Fruit fly (Drosophila melanogaster) whole organism, prepupa: ENCODE data around the gene Cyp4d21.
A peak's percentile ranks its signal among the peaks of the same experiment; 100 is the strongest.

ENCODE experiments used
- Blimp-1 ChIP-seq: fragments of 200-800 bp; sonication (Bioruptor generic); optimal IDR thresholded peaks from 3 replicates; lab custom pipeline; 2017; ENCODE audit warnings: missing biosample characterization, missing genetic modification characterization, mild to moderate bottlenecking, moderate library complexity, missing genetic modification reagents
- CG10631 ChIP-seq: fragments of 200-800 bp; sonication (Bioruptor generic); optimal IDR thresholded peaks from 2 replicates; lab custom pipeline; 2016; ENCODE audit warnings: missing biosample characterization, missing genetic modification characterization
- CG15336 ChIP-seq: fragments of 200-800 bp; sonication (Bioruptor generic); IDR thresholded peaks from 2 replicates; pipeline ENCODE4 v1.3.6; 2022; ENCODE audit warnings: missing biosample characterization, missing genetic modification characterization
- CG16779 ChIP-seq: fragments of 200-800 bp; sonication (Bioruptor generic); optimal IDR thresholded peaks from 3 replicates; lab custom pipeline; 2017; ENCODE audit warnings: missing biosample characterization, mild to moderate bottlenecking, missing genetic modification characterization
- CG3032 ChIP-seq: fragments of 200-800 bp; optimal IDR thresholded peaks from 2 replicates; lab custom pipeline; 2019; ENCODE audit warnings: missing biosample characterization, mild to moderate bottlenecking, missing genetic modification characterization, moderate library complexity
- CG32006 ChIP-seq: fragments of 200-800 bp; sonication (Bioruptor generic); optimal IDR thresholded peaks from 3 replicates; lab custom pipeline; 2017; ENCODE audit warnings: missing biosample characterization, mild to moderate bottlenecking, missing genetic modification characterization
- CG34406 ChIP-seq: fragments of 200-800 bp; sonication (Bioruptor generic); optimal IDR thresholded peaks from 3 replicates; lab custom pipeline; 2016; ENCODE audit warnings: missing biosample characterization, missing genetic modification characterization
- CG3919 ChIP-seq: fragments of 200-800 bp; sonication (Bioruptor generic); optimal IDR thresholded peaks from 3 replicates; lab custom pipeline; 2016; ENCODE audit warnings: missing biosample characterization, missing genetic modification characterization
- CG4318 ChIP-seq: fragments of 200-800 bp; sonication (Bioruptor generic); optimal IDR thresholded peaks from 3 replicates; lab custom pipeline; 2017; ENCODE audit warnings: missing biosample characterization, mild to moderate bottlenecking, missing genetic modification characterization
- CG6163 ChIP-seq: fragments of 200-800 bp; sonication (Bioruptor generic); IDR thresholded peaks from 3 replicates; pipeline ENCODE4 v1.3.6; 2022; ENCODE audit warnings: missing biosample characterization, missing genetic modification characterization
- CG6276 ChIP-seq: fragments of 200-800 bp; sonication (Bioruptor generic); optimal IDR thresholded peaks from 2 replicates; lab custom pipeline; 2017; ENCODE audit warnings: missing biosample characterization, mild to moderate bottlenecking, missing genetic modification characterization
- CG6792 ChIP-seq: fragments of 200-800 bp; sonication (Bioruptor generic); optimal IDR thresholded peaks from 3 replicates; lab custom pipeline; 2016; ENCODE audit warnings: missing biosample characterization, missing genetic modification characterization
- CG6854 ChIP-seq: fragments of 200-800 bp; sonication (Bioruptor generic); optimal IDR thresholded peaks from 2 replicates; lab custom pipeline; 2017; ENCODE audit warnings: missing biosample characterization, mild to moderate bottlenecking, missing genetic modification characterization
- CG8119 ChIP-seq: fragments of 200-800 bp; sonication (Bioruptor generic); IDR thresholded peaks from 3 replicates; pipeline ENCODE4 v1.3.6; 2022; ENCODE audit warnings: missing biosample characterization, missing genetic modification characterization
- CG8319 ChIP-seq: fragments of 200-800 bp; sonication (Bioruptor generic); optimal IDR thresholded peaks from 3 replicates; lab custom pipeline; 2016; ENCODE audit warnings: missing biosample characterization, missing genetic modification characterization
- CG8632 ChIP-seq: fragments of 200-800 bp; sonication (Bioruptor generic); optimal IDR thresholded peaks from 3 replicates; lab custom pipeline; 2016; ENCODE audit warnings: missing biosample characterization, missing genetic modification characterization
- CG9139 ChIP-seq: fragments of 200-800 bp; sonication (Bioruptor generic); optimal IDR thresholded peaks from 3 replicates; lab custom pipeline; 2017; ENCODE audit warnings: missing biosample characterization, mild to moderate bottlenecking, missing genetic modification characterization
- Eip75B ChIP-seq: fragments of 200-800 bp; sonication (Bioruptor generic); optimal IDR thresholded peaks from 3 replicates; lab custom pipeline; 2016; ENCODE audit warnings: missing biosample characterization, missing genetic modification characterization
- Eip78C ChIP-seq: fragments of 200-800 bp; sonication (Bioruptor generic); peaks from one replicate; lab custom pipeline; 2016; ENCODE audit warnings: missing biosample characterization, missing genetic modification characterization
- Eip93F ChIP-seq: fragments of 200-800 bp; sonication (Bioruptor generic); optimal IDR thresholded peaks from 2 replicates; lab custom pipeline; 2016; ENCODE audit warnings: missing biosample characterization, mild to moderate bottlenecking, missing genetic modification characterization
- Ets21C ChIP-seq: fragments of 200-800 bp; sonication (Bioruptor generic); optimal IDR thresholded peaks from 3 replicates; lab custom pipeline; 2016; ENCODE audit warnings: missing biosample characterization, missing genetic modification characterization
- Ets96B ChIP-seq: fragments of 200-800 bp; optimal IDR thresholded peaks from 2 replicates; lab custom pipeline; 2019; ENCODE audit warnings: missing biosample characterization, mild to moderate bottlenecking, missing genetic modification characterization, moderate library complexity
- Gug ChIP-seq: fragments of 200-800 bp; sonication (Bioruptor generic); IDR thresholded peaks from 2 replicates; pipeline ENCODE4 v1.3.6; 2022; ENCODE audit warnings: missing biosample characterization, missing genetic modification characterization
- Hr39 ChIP-seq: fragments of 200-800 bp; sonication (Bioruptor generic); optimal IDR thresholded peaks from 2 replicates; lab custom pipeline; 2016; ENCODE audit warnings: missing biosample characterization, missing genetic modification characterization
- Hr4 ChIP-seq: fragments of 200-800 bp; sonication (Bioruptor generic); optimal IDR thresholded peaks from 3 replicates; lab custom pipeline; 2016; ENCODE audit warnings: missing biosample characterization, missing genetic modification characterization
- Met ChIP-seq: fragments of 200-800 bp; sonication (Bioruptor generic); optimal IDR thresholded peaks from 3 replicates; lab custom pipeline; 2016; ENCODE audit warnings: missing biosample characterization, missing genetic modification characterization
- OdsH ChIP-seq: fragments of 200-800 bp; sonication (Bioruptor generic); optimal IDR thresholded peaks from 3 replicates; lab custom pipeline; 2016; ENCODE audit warnings: missing biosample characterization, missing genetic modification characterization
- Smox ChIP-seq: fragments of 200-800 bp; sonication (Bioruptor generic); optimal IDR thresholded peaks from 3 replicates; lab custom pipeline; 2016; ENCODE audit warnings: missing biosample characterization, missing genetic modification characterization
- Sox102F ChIP-seq: fragments of 200-800 bp; sonication (Bioruptor generic); optimal IDR thresholded peaks from 2 replicates; lab custom pipeline; 2016; ENCODE audit warnings: missing biosample characterization, mild to moderate bottlenecking, missing genetic modification characterization
- Sox14 ChIP-seq: fragments of 200-800 bp; sonication (Bioruptor generic); optimal IDR thresholded peaks from 3 replicates; lab custom pipeline; 2016; ENCODE audit warnings: missing biosample characterization, missing genetic modification characterization
- Sox15 ChIP-seq: fragments of 200-800 bp; sonication (Bioruptor generic); optimal IDR thresholded peaks from 3 replicates; lab custom pipeline; 2016; ENCODE audit warnings: missing biosample characterization, missing genetic modification characterization
- achi ChIP-seq: fragments of 200-800 bp; sonication (Bioruptor generic); optimal IDR thresholded peaks from 3 replicates; lab custom pipeline; 2016; ENCODE audit warnings: missing biosample characterization, missing genetic modification characterization
- acj6 ChIP-seq: fragments of 200-800 bp; sonication (Bioruptor generic); optimal IDR thresholded peaks from 3 replicates; lab custom pipeline; 2016; ENCODE audit warnings: missing biosample characterization, missing genetic modification characterization
- cyc ChIP-seq: fragments of 200-800 bp; sonication (Bioruptor generic); optimal IDR thresholded peaks from 3 replicates; lab custom pipeline; 2016; ENCODE audit warnings: missing biosample characterization, missing genetic modification characterization
- dac ChIP-seq: fragments of 200-800 bp; sonication (Bioruptor generic); optimal IDR thresholded peaks from 2 replicates; lab custom pipeline; 2017; ENCODE audit warnings: missing biosample characterization, mild to moderate bottlenecking, missing genetic modification characterization
- dsx ChIP-seq: fragments of 200-800 bp; optimal IDR thresholded peaks from 3 replicates; lab custom pipeline; 2019; ENCODE audit warnings: missing biosample characterization, mild to moderate bottlenecking, missing genetic modification characterization, moderate library complexity; ENCODE audit not compliant: poor library complexity, severe bottlenecking
- eg ChIP-seq: fragments of 200-800 bp; sonication (Bioruptor generic); IDR thresholded peaks from 3 replicates; pipeline ENCODE4 v1.3.6; 2022; ENCODE audit warnings: missing biosample characterization, missing genetic modification characterization
- esn ChIP-seq: fragments of 200-800 bp; sonication (Bioruptor generic); optimal IDR thresholded peaks from 2 replicates; lab custom pipeline; 2016; ENCODE audit warnings: missing biosample characterization, mild to moderate bottlenecking, missing genetic modification characterization, moderate library complexity
- fd59A ChIP-seq: fragments of 200-800 bp; sonication (Bioruptor generic); optimal IDR thresholded peaks from 2 replicates; lab custom pipeline; 2017; ENCODE audit warnings: missing biosample characterization, mild to moderate bottlenecking, missing genetic modification characterization, missing genetic modification reagents
- fd85E ChIP-seq: fragments of 200-800 bp; sonication (Bioruptor generic); optimal IDR thresholded peaks from 3 replicates; lab custom pipeline; 2016; ENCODE audit warnings: missing biosample characterization, missing genetic modification characterization
- lz ChIP-seq: fragments of 200-800 bp; sonication (Bioruptor generic); optimal IDR thresholded peaks from 3 replicates; lab custom pipeline; 2016; ENCODE audit warnings: missing biosample characterization, missing genetic modification characterization
- net ChIP-seq: fragments of 200-800 bp; sonication (Bioruptor generic); optimal IDR thresholded peaks from 3 replicates; lab custom pipeline; 2016; ENCODE audit warnings: missing biosample characterization, missing genetic modification characterization
- pdm3 ChIP-seq: fragments of 200-800 bp; sonication (Bioruptor generic); optimal IDR thresholded peaks from 3 replicates; lab custom pipeline; 2016; ENCODE audit warnings: missing biosample characterization, missing genetic modification characterization
- spab ChIP-seq: fragments of 200-800 bp; sonication (Bioruptor generic); optimal IDR thresholded peaks from 2 replicates; lab custom pipeline; 2017; ENCODE audit warnings: missing biosample characterization, mild to moderate bottlenecking, missing genetic modification characterization, missing genetic modification reagents
- ss ChIP-seq, 2 experiments: fragments of 200-800 bp; sonication (Bioruptor generic); optimal IDR thresholded peaks; 2 replicates in 1 of 2; 3 replicates in 1 of 2; lab custom pipeline; 2017 to 2018; ENCODE audit warnings: mild to moderate bottlenecking in 2 of 2, missing biosample characterization in 2 of 2, missing genetic modification characterization in 2 of 2, moderate library complexity in 1 of 2
- svp ChIP-seq: fragments of 200-800 bp; sonication (Bioruptor generic); peaks from one replicate; lab custom pipeline; 2016; ENCODE audit warnings: missing biosample characterization, missing genetic modification characterization
- topi ChIP-seq: fragments of 200-800 bp; sonication (Bioruptor generic); optimal IDR thresholded peaks from 3 replicates; lab custom pipeline; 2016; ENCODE audit warnings: missing biosample characterization, missing genetic modification characterization
- vri ChIP-seq: fragments of 200-800 bp; sonication (Bioruptor generic); optimal IDR thresholded peaks from 3 replicates; lab custom pipeline; 2016; ENCODE audit warnings: missing biosample characterization, mild to moderate bottlenecking, missing genetic modification characterization

The Cyp4d21 gene

dm6 chr2L:7573547-7573870 is 31.9 kb upstream of the Cyp4d21 start (continued):
- peak; percentile 11 to 35 for TF ChIP-seq ss (GFP tag; optimal IDR thresholded peaks at IDR 0.05; lab: Kevin White, UChicago)
- peak; percentile 83 for TF ChIP-seq CG6854 (GFP tag; lab: Kevin White, UChicago)
- TF ChIP-seq CG34406: no peak
- TF ChIP-seq vri (GFP tag; lab: Kevin White, UChicago): no peak
- TF ChIP-seq Sox14: no peak
- no peak for TF ChIP-seq CG10631 (GFP tag; lab: Kevin White, UChicago)
- no peak for TF ChIP-seq Met (GFP tag; lab: Kevin White, UChicago)
- TF ChIP-seq eg: no peak
- TF ChIP-seq topi (GFP tag; lab: Kevin White, UChicago): no peak
- no peak for TF ChIP-seq CG16779
- TF ChIP-seq Ets21C (GFP tag; lab: Kevin White, UChicago): no peak
- peak; percentile 27 for TF ChIP-seq CG9139 (GFP tag; lab: Kevin White, UChicago)
- no peak for TF ChIP-seq fd85E (GFP tag; lab: Kevin White, UChicago)

dm6 chr2L:7574257-7575125 is 30.9 kb upstream of the Cyp4d21 start:
- TF ChIP-seq Sox102F (GFP tag; lab: Kevin White, UChicago) (peak; percentile 58), CG8119 (GFP tag; lab: Robert Waterston, UW) (peak; percentile 50; the same call in 1 of the 3 replicates), Smox (GFP tag; lab: Kevin White, UChicago) (peak; percentile 60), Sox14 (peak; percentile 43), Sox15 (GFP tag; lab: Kevin White, UChicago) (peak; percentile 57), Blimp-1 (peak; percentile 69), topi (GFP tag; lab: Kevin White, UChicago) (peak; percentile 64), net (GFP tag; lab: Kevin White, UChicago) (peak; percentile 55), CG32006 (GFP tag; lab: Kevin White, UChicago) (peak; percentile 76), ss (GFP tag; optimal IDR thresholded peaks at IDR 0.05; lab: Kevin White, UChicago) (peak; percentile 6 to 33), CG3032 (peak; percentile 38), Ets96B (tag; lab: Kevin White, UChicago) (peak; percentile 11), spab (GFP tag; lab: Kevin White, UChicago) (no peak), CG6163 (GFP tag; lab: Robert Waterston, UW) (peak; percentile 53; the same call in 2 of the 3 replicates), Eip78C (peak; percentile 82), fd85E (GFP tag; lab: Kevin White, UChicago) (no peak), fd59A (no peak), CG9139 (GFP tag; lab: Kevin White, UChicago) (no peak), OdsH (GFP tag; lab: Kevin White, UChicago) (peak; percentile 20), CG8632 (GFP tag; lab: Kevin White, UChicago) (peak; percentile 17), pdm3 (peak; percentile 46), CG6276 (no peak), CG3919 (peak; percentile 41), acj6 (GFP tag; lab: Kevin White, UChicago) (peak; percentile 54), dsx (peak; percentile 98), CG4318 (GFP tag; lab: Kevin White, UChicago) (peak; percentile 29), achi (GFP tag; lab: Kevin White, UChicago) (peak; percentile 61), Hr4 (GFP tag; lab: Kevin White, UChicago) (peak; percentile 75), CG6792 (GFP tag; lab: Kevin White, UChicago) (peak; percentile 44), Gug (GFP tag; lab: Robert Waterston, UW) (no peak), CG8319 (GFP tag; lab: Kevin White, UChicago) (peak; percentile 6), dac (no peak), Eip93F (GFP tag; lab: Kevin White, UChicago) (no peak), Met (GFP tag; lab: Kevin White, UChicago) (peak; percentile 63), esn (GFP tag; lab: Kevin White, UChicago) (peak; percentile 80), svp (peak; percentile 82), eg (0 out of 3 replicates have a peak, but pooled peaks have one; percentile 34), lz (peak; percentile 66), Hr39 (GFP tag; lab: Kevin White, UChicago) (peak; percentile 61), cyc (peak; percentile 47), Eip75B (peak; percentile 14), Ets21C (GFP tag; lab: Kevin White, UChicago) (peak; percentile 36), CG15336 (GFP tag; lab: Robert Waterston, UW) (peak; percentile 27)
